Worm (Caenorhabditis elegans) whole organism, L2 larva: ENCODE measurements around the gene T02B11.9.

ENCODE experiments used
- ama-1 ChIP-seq: fragments of 150-350 bp; optimal IDR thresholded peaks from 2 replicates; lab custom pipeline; 2018; ENCODE audit warnings: inconsistent platforms
- crh-2 ChIP-seq: sonication (generic microtip); optimal IDR thresholded peaks from 2 replicates; lab custom pipeline; 2017; ENCODE audit warnings: missing biosample characterization, missing genetic modification characterization
- egl-27 ChIP-seq: sonication (generic microtip); optimal IDR thresholded peaks from 3 replicates; lab custom pipeline; 2017; ENCODE audit warnings: missing biosample characterization, missing genetic modification reagents, missing genetic modification characterization
- sma-9 ChIP-seq, 2 experiments: fragments of 150-350 bp in 1 of 2; sonication (generic microtip) in 1 of 2; optimal IDR thresholded peaks; 2 replicates each; lab custom pipeline; 2014 to 2016; ENCODE audit warnings: missing genetic modification characterization in 2 of 2, mild to moderate bottlenecking in 1 of 2, missing biosample characterization in 1 of 2, missing compliant biosample characterization in 1 of 2, missing genetic modification reagents in 1 of 2, moderate library complexity in 1 of 2
- zag-1 ChIP-seq: fragments of 150-350 bp; optimal IDR thresholded peaks from 2 replicates; lab custom pipeline; 2014; ENCODE audit warnings: missing biosample characterization, missing genetic modification characterization

DNA sequence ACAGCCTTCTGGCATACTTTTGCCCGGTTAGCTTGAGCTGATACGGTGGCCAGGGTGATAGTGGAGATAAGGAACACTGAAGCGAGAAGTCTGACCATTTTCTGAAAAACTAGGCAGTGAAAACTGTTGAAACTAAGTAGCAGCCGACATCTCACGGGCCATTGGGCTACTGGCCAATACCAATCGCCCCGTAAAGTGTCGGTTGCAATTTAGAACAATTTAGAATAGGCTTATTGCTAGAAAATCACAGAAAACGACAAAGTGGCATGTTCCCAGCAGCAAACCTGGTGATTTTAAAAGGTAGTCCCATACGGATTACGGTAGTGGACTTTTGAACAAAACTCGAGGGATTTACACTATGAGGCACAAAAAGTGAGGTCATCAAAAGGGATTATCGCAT, 5.0 kb upstream of the T02B11.9 start, which contains the start of gene T02B11.4:
- no peak for TF ChIP-seq sma-9 (GFP tag; optimal IDR thresholded peaks at IDR 0.05; lab: Kevin White, UChicago)
- TF ChIP-seq sma-9 (tag; optimal IDR thresholded peaks at IDR 0.05; lab: Kevin White, UChicago), result no peak
- TF ChIP-seq zag-1, result no peak
- TF ChIP-seq egl-27 (tag; lab: Kevin White, UChicago), result no peak
- no peak for TF ChIP-seq crh-2 (tag; lab: Kevin White, UChicago)
- no peak for TF ChIP-seq ama-1
